Worm (Caenorhabditis elegans) whole organism, early embryonic: Measurements from ENCODE around the gene rbm-22.

ENCODE experiments used
- B0310.2 ChIP-seq: sonication (generic microtip); optimal IDR thresholded peaks from 2 replicates; lab custom pipeline; 2016; ENCODE audit warnings: mild to moderate bottlenecking, missing genetic modification characterization, missing compliant biosample characterization
- F13C5.2 ChIP-seq: sonication (generic microtip); optimal IDR thresholded peaks from 2 replicates; lab custom pipeline; 2017; ENCODE audit warnings: mild to moderate bottlenecking, missing genetic modification characterization, inconsistent platforms, missing compliant biosample characterization
- aly-1 ChIP-seq: sonication (generic microtip); optimal IDR thresholded peaks from 2 replicates; lab custom pipeline; 2016; ENCODE audit warnings: missing genetic modification characterization, missing compliant biosample characterization
- ama-1 ChIP-seq: fragments of 150-350 bp; optimal IDR thresholded peaks from 2 replicates; lab custom pipeline; 2014
- ceh-13 ChIP-seq: fragments of 200-800 bp; sonication (Bioruptor generic); optimal IDR thresholded peaks from 2 replicates; lab custom pipeline; 2018; ENCODE audit warnings: mild to moderate bottlenecking, missing genetic modification characterization, missing compliant biosample characterization
- ceh-36 ChIP-seq: sonication (generic microtip); optimal IDR thresholded peaks from 2 replicates; lab custom pipeline; 2016; ENCODE audit warnings: missing genetic modification characterization, inconsistent platforms, missing compliant biosample characterization
- ets-7 ChIP-seq: sonication (generic microtip); optimal IDR thresholded peaks from 2 replicates; lab custom pipeline; 2016; ENCODE audit warnings: missing genotype, missing genetic modification characterization, missing compliant biosample characterization
- flt-1 ChIP-seq: fragments of 200-800 bp; sonication (Bioruptor generic); IDR thresholded peaks from 2 replicates; pipeline ENCODE4 v1.3.6; 2022; ENCODE audit warnings: missing genetic modification characterization, missing compliant biosample characterization
- hmbx-1 ChIP-seq: sonication (generic microtip); optimal IDR thresholded peaks from 2 replicates; lab custom pipeline; 2016; ENCODE audit warnings: mild to moderate bottlenecking, missing genetic modification characterization, missing compliant biosample characterization
- hmg-4 ChIP-seq: fragments of 200-800 bp; sonication (Bioruptor generic); optimal IDR thresholded peaks from 2 replicates; lab custom pipeline; 2018; ENCODE audit warnings: mild to moderate bottlenecking, missing genetic modification characterization, missing compliant biosample characterization
- hnd-1 ChIP-seq: sonication (generic microtip); optimal IDR thresholded peaks from 2 replicates; lab custom pipeline; 2016; ENCODE audit warnings: missing genetic modification characterization, missing compliant biosample characterization
- pes-1 ChIP-seq: fragments of 200-800 bp; sonication (Bioruptor generic); IDR thresholded peaks from 2 replicates; pipeline ENCODE4 v1.3.6; 2022; ENCODE audit warnings: missing genetic modification reagents, missing genetic modification characterization, missing compliant biosample characterization
- scrt-1 ChIP-seq: fragments of 200-800 bp; sonication (Bioruptor generic); IDR thresholded peaks from 2 replicates; pipeline ENCODE4 v1.3.6; 2022; ENCODE audit warnings: missing genetic modification characterization, missing compliant biosample characterization
- sea-1 ChIP-seq: fragments of 200-800 bp; sonication (Bioruptor generic); conservative IDR thresholded peaks from 2 replicates; pipeline ENCODE4 v1.3.6; 2022; ENCODE audit warnings: missing genetic modification characterization, missing compliant biosample characterization
- tbx-11 ChIP-seq: fragments of 200-800 bp; sonication (Bioruptor generic); IDR thresholded peaks from 2 replicates; pipeline ENCODE4 v1.3.6; 2022; ENCODE audit warnings: missing genetic modification characterization, missing compliant biosample characterization
- tbx-37 ChIP-seq: fragments of 200-800 bp; sonication (Bioruptor generic); conservative IDR thresholded peaks from 2 replicates; pipeline ENCODE4 v1.3.6; 2022; ENCODE audit warnings: missing genetic modification reagents, missing genetic modification characterization, missing compliant biosample characterization
- tra-4 ChIP-seq: sonication (generic microtip); optimal IDR thresholded peaks from 2 replicates; lab custom pipeline; 2017; ENCODE audit warnings: missing genetic modification characterization, missing compliant biosample characterization

Gene rbm-22

ce11 chrIV:10821672-10822304, 39.4 kb upstream of the rbm-22 start:
- TF ChIP-seq ets-7 (tag; lab: Kevin White, UChicago): peak; percentile 46
- peak; percentile 95 for TF ChIP-seq hmg-4 (GFP tag; lab: Kevin White, UChicago)
- 0 out of 2 replicates have a peak, but pooled peaks have one; percentile 46 for TF ChIP-seq scrt-1
- TF ChIP-seq hmbx-1 (tag; lab: Kevin White, UChicago): no peak
- TF ChIP-seq ama-1 (lab: Kevin White, UChicago): peak; percentile 43
- TF ChIP-seq aly-1 (tag; lab: Kevin White, UChicago): no peak
- no peak for TF ChIP-seq ceh-13 (GFP tag; lab: Kevin White, UChicago)
- no peak for TF ChIP-seq B0310.2 (tag; lab: Kevin White, UChicago)
- 0 out of 2 replicates have a peak, but pooled peaks have one; percentile 12 for TF ChIP-seq tbx-37 (GFP tag; lab: Robert Waterston, UW)
- TF ChIP-seq flt-1 (GFP tag; lab: Robert Waterston, UW): peak; percentile 2; the same call in 1 of the 2 replicates
- no peak; the same call in 1 of the 2 replicates for TF ChIP-seq tbx-11 (GFP tag; lab: Robert Waterston, UW)
- peak; percentile 82 for TF ChIP-seq F13C5.2 (tag; lab: Kevin White, UChicago)
- TF ChIP-seq tra-4 (tag; lab: Kevin White, UChicago): no peak
- no peak for TF ChIP-seq pes-1 (GFP tag; lab: Robert Waterston, UW)
- TF ChIP-seq sea-1 (GFP tag; lab: Robert Waterston, UW): peak; percentile 49; the same call in 1 of the 2 replicates
- no peak for TF ChIP-seq hnd-1 (tag; lab: Kevin White, UChicago)
- no peak for TF ChIP-seq ceh-36

ce11 chrIV:10825383-10825782, 35.8 kb upstream of the rbm-22 start:
- TF ChIP-seq B0310.2 (tag; lab: Kevin White, UChicago) (no peak), tbx-37 (GFP tag; lab: Robert Waterston, UW) (no peak), ama-1 (lab: Kevin White, UChicago) (no peak), ceh-13 (GFP tag; lab: Kevin White, UChicago) (no peak), F13C5.2 (tag; lab: Kevin White, UChicago) (no peak), tbx-11 (GFP tag; lab: Robert Waterston, UW) (no peak), aly-1 (tag; lab: Kevin White, UChicago) (no peak), sea-1 (GFP tag; lab: Robert Waterston, UW) (no peak), hmbx-1 (tag; lab: Kevin White, UChicago) (no peak), flt-1 (GFP tag; lab: Robert Waterston, UW) (no peak), pes-1 (GFP tag; lab: Robert Waterston, UW) (no peak), ets-7 (tag; lab: Kevin White, UChicago) (no peak), hnd-1 (tag; lab: Kevin White, UChicago) (no peak)

- TF ChIP-seq tbx-11 (GFP tag; lab: Robert Waterston, UW) (no peak), F13C5.2 (tag; lab: Kevin White, UChicago) (no peak), pes-1 (GFP tag; lab: Robert Waterston, UW) (no peak), ama-1 (lab: Kevin White, UChicago) (peak; percentile 65)
Observed at ce11 chrIV:10826029-10826428, 35.2 kb upstream of the rbm-22 start.

ce11 chrIV:10828049-10828448, 33.2 kb upstream of the rbm-22 start, which contains the start of gene npax-3:
npax-3 (minus strand) TSS chrIV:10828149.
- TF ChIP-seq F13C5.2 (tag; lab: Kevin White, UChicago) (no peak), hmg-4 (GFP tag; lab: Kevin White, UChicago) (no peak), B0310.2 (tag; lab: Kevin White, UChicago) (no peak), scrt-1 (no peak), tbx-11 (GFP tag; lab: Robert Waterston, UW) (no peak), tbx-37 (GFP tag; lab: Robert Waterston, UW) (no peak), flt-1 (GFP tag; lab: Robert Waterston, UW) (no peak), ama-1 (lab: Kevin White, UChicago) (no peak)

- TF ChIP-seq F13C5.2 (tag; lab: Kevin White, UChicago) (no peak), B0310.2 (tag; lab: Kevin White, UChicago) (no peak), hnd-1 (tag; lab: Kevin White, UChicago) (no peak), ceh-13 (GFP tag; lab: Kevin White, UChicago) (no peak), sea-1 (GFP tag; lab: Robert Waterston, UW) (no peak), tra-4 (tag; lab: Kevin White, UChicago) (no peak), tbx-11 (GFP tag; lab: Robert Waterston, UW) (no peak), hmg-4 (GFP tag; lab: Kevin White, UChicago) (no peak)
Observed at ce11 chrIV:10832148-10832547, 29.1 kb upstream of the rbm-22 start, which contains the start of gene best-15. best-15 (minus strand) TSS chrIV:10832248.

DNA sequence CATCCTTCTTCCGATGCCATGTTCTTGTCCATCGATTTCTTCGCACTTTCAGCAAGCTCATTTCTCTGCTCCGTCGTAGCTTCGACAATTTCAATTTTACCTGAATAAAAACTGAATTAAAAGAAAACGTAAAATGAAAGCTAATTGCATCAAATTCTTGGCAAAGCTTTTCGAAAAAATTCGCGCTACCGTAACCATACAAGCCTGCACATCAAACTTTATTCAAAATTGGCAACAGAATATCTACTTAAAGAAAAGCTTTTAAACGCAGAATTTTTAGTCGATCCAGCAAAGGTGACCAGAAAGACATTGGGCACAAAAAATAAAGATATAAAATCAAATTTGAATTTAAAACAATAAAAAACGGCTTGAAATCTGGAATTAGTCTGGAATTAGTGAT, 19.0 kb upstream of the rbm-22 start:
- no peak for TF ChIP-seq flt-1 (GFP tag; lab: Robert Waterston, UW)
- no peak for TF ChIP-seq ceh-13 (GFP tag; lab: Kevin White, UChicago)
- no peak for TF ChIP-seq sea-1 (GFP tag; lab: Robert Waterston, UW)
- TF ChIP-seq ceh-36: no peak
- TF ChIP-seq hmbx-1 (tag; lab: Kevin White, UChicago): no peak
- no peak for TF ChIP-seq ets-7 (tag; lab: Kevin White, UChicago)
- TF ChIP-seq hmg-4 (GFP tag; lab: Kevin White, UChicago): no peak

DNA sequence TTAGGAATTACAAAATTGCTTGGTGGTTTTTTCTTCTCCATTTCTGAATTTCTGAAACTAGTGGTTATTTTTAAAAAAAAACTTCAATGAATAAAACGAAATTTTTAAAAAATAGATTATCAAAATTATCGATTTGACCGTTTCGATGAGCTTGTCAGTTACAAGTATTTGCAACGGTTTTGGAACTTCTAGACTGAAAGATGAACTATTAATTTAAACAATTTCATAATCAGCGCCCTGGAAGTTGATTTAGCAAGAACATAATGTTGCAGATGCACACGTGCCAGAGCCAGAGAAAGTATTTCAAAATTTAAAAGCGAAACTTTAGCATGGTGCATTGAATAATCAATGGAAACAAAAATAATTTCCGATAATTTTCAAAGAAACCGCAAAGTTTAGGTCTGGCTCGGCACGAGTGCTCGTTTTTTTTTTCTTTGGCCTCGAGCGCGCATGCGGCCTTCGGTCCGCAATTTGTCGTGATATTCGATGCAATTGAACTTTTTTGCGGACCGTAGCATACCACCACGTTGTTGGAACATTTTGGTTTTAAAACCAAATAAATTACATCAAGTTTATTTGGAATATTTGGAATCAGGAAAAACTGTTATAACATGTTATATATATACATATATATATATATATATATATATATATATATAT, 18.4 kb upstream of the rbm-22 start, which contains the start of gene T11G6.5:
T11G6.5 (minus strand) TSS at position 51 of the 660 bp plus-strand sequence.
- no peak for TF ChIP-seq flt-1 (GFP tag; lab: Robert Waterston, UW)
- TF ChIP-seq sea-1 (GFP tag; lab: Robert Waterston, UW): no peak
- no peak for TF ChIP-seq hnd-1 (tag; lab: Kevin White, UChicago)
- no peak for TF ChIP-seq ceh-36
- TF ChIP-seq pes-1 (GFP tag; lab: Robert Waterston, UW): no peak
- no peak for TF ChIP-seq ceh-13 (GFP tag; lab: Kevin White, UChicago)
